Worm (Caenorhabditis elegans) whole organism, L4 larva: Measurements from ENCODE around the gene Y45G5AM.6.
A peak's percentile ranks its signal among the peaks of the same experiment; 100 is the strongest.

ENCODE experiments used
- F26F4.8 ChIP-seq: fragments of 200-800 bp; sonication (Bioruptor generic); conservative IDR thresholded peaks from 2 replicates; pipeline ENCODE4 v1.3.6; 2022; ENCODE audit warnings: missing genetic modification characterization, missing compliant biosample characterization
- F44E2.7 ChIP-seq: fragments of 200-800 bp; sonication (Bioruptor generic); IDR thresholded peaks from 2 replicates; pipeline ENCODE4 v2.1.2; 2022; ENCODE audit warnings: missing genetic modification characterization, missing compliant biosample characterization
- F49E8.2 ChIP-seq: sonication (generic microtip); optimal IDR thresholded peaks from 2 replicates; lab custom pipeline; 2016; ENCODE audit warnings: missing compliant biosample characterization, mild to moderate bottlenecking, missing genetic modification characterization, borderline replicate concordance
- Y105C5A.15 ChIP-seq: fragments of 200-800 bp; sonication (Bioruptor generic); IDR thresholded peaks from 2 replicates; pipeline ENCODE4 v1.3.6; 2022; ENCODE audit warnings: missing genetic modification characterization, missing compliant biosample characterization
- Y48G9A.11 ChIP-seq: fragments of 200-800 bp; sonication (Bioruptor generic); IDR thresholded peaks from 2 replicates; pipeline ENCODE4 v1.3.6; 2022; ENCODE audit warnings: missing genetic modification reagents, missing genetic modification characterization, missing compliant biosample characterization
- ZK337.2 ChIP-seq: fragments of 200-800 bp; sonication (Bioruptor generic); IDR thresholded peaks from 2 replicates; pipeline ENCODE4 v1.3.6; 2022; ENCODE audit warnings: missing genetic modification reagents, missing genetic modification characterization, missing compliant biosample characterization
- ZK546.5 ChIP-seq, 2 experiments: sonication (generic microtip); optimal IDR thresholded peaks; 2 replicates each; lab custom pipeline; 2017; ENCODE audit warnings: missing biosample characterization in 2 of 2, missing genetic modification characterization in 2 of 2
- arid-1 ChIP-seq: fragments of 200-800 bp; sonication (Bioruptor generic); conservative IDR thresholded peaks from 2 replicates; pipeline ENCODE4 v1.3.6; 2022; ENCODE audit warnings: missing genetic modification reagents, missing genetic modification characterization, missing compliant biosample characterization
- ceh-28 ChIP-seq: fragments of 150-350 bp; optimal IDR thresholded peaks from 2 replicates; lab custom pipeline; 2014; ENCODE audit warnings: missing biosample characterization, missing genetic modification reagents, missing genetic modification characterization
- ceh-32 ChIP-seq: sonication (generic microtip); optimal IDR thresholded peaks from 2 replicates; lab custom pipeline; 2016; ENCODE audit warnings: mild to moderate bottlenecking, missing genetic modification characterization, missing compliant biosample characterization; ENCODE audit not compliant: poor library complexity
- daf-12 ChIP-seq: fragments of 150-350 bp; optimal IDR thresholded peaks from 2 replicates; lab custom pipeline; 2014; ENCODE audit warnings: missing biosample characterization, missing genetic modification reagents, missing genetic modification characterization
- daf-16 ChIP-seq, 3 experiments: sonication (generic microtip); optimal IDR thresholded peaks; 2 replicates each; lab custom pipeline; 2016 to 2017; ENCODE audit warnings: missing genetic modification characterization in 3 of 3, missing genetic modification reagents in 3 of 3, mild to moderate bottlenecking in 2 of 3, missing compliant biosample characterization in 2 of 3, missing biosample characterization in 1 of 3, moderate library complexity in 1 of 3
- dmd-6 ChIP-seq: fragments of 200-800 bp; sonication (Bioruptor generic); IDR thresholded peaks from 2 replicates; pipeline ENCODE4 v1.3.6; 2022; ENCODE audit warnings: missing genetic modification reagents, missing genetic modification characterization, missing compliant biosample characterization
- dve-1 ChIP-seq: sonication (generic microtip); optimal IDR thresholded peaks from 2 replicates; lab custom pipeline; 2017; ENCODE audit warnings: antibody characterized with exemption, mild to moderate bottlenecking, missing genetic modification characterization, missing compliant biosample characterization; ENCODE audit not compliant: insufficient read depth
- fkh-10 ChIP-seq: fragments of 150-350 bp; optimal IDR thresholded peaks from 2 replicates; lab custom pipeline; 2014; ENCODE audit warnings: missing biosample characterization, missing genetic modification reagents, missing genetic modification characterization
- hif-1 ChIP-seq, 2 experiments: sonication (generic microtip); optimal IDR thresholded peaks; 2 replicates each; lab custom pipeline; 2016 to 2017; ENCODE audit warnings: missing compliant biosample characterization in 2 of 2, missing genetic modification characterization in 2 of 2, missing genetic modification reagents in 2 of 2, missing genotype in 2 of 2, mild to moderate bottlenecking in 1 of 2
- hlh-30 ChIP-seq: sonication (generic microtip); optimal IDR thresholded peaks from 2 replicates; lab custom pipeline; 2017; ENCODE audit warnings: antibody characterized with exemption, mild to moderate bottlenecking, missing genetic modification characterization, missing compliant biosample characterization; ENCODE audit not compliant: insufficient read depth
- lin-1 ChIP-seq: fragments of 200-800 bp; sonication (Bioruptor generic); IDR thresholded peaks from 2 replicates; pipeline ENCODE4 v1.3.6; 2022; ENCODE audit warnings: missing genetic modification reagents, missing genetic modification characterization, missing compliant biosample characterization
- lin-13 ChIP-seq: fragments of 150-350 bp; optimal IDR thresholded peaks from 2 replicates; lab custom pipeline; 2014; ENCODE audit warnings: missing biosample characterization, missing genetic modification reagents, missing genetic modification characterization
- lin-29 ChIP-seq: fragments of 200-800 bp; sonication (Bioruptor generic); IDR thresholded peaks from 2 replicates; pipeline ENCODE4 v1.3.6; 2022; ENCODE audit warnings: missing genetic modification reagents, missing genetic modification characterization, missing compliant biosample characterization
- lin-38 ChIP-seq: fragments of 200-800 bp; sonication (Bioruptor generic); IDR thresholded peaks from 2 replicates; pipeline ENCODE4 v1.3.6; 2022; ENCODE audit warnings: missing genetic modification reagents, missing genetic modification characterization, missing compliant biosample characterization
- madf-5 ChIP-seq, 2 experiments: fragments of 200-800 bp; sonication (Bioruptor generic); IDR thresholded peaks; 2 replicates each; pipeline ENCODE4 v1.3.6; 2022; ENCODE audit warnings: missing compliant biosample characterization in 2 of 2, missing genetic modification characterization in 2 of 2
- mdl-1 ChIP-seq, 2 experiments: fragments of 150-350 bp in 1 of 2; sonication (generic microtip) in 1 of 2; optimal IDR thresholded peaks; 2 replicates each; lab custom pipeline; 2014 to 2017; ENCODE audit warnings: missing biosample characterization in 2 of 2, missing genetic modification characterization in 2 of 2
- mdt-29 ChIP-seq: fragments of 200-800 bp; sonication (Bioruptor generic); IDR thresholded peaks from 2 replicates; pipeline ENCODE4 v1.3.6; 2022; ENCODE audit warnings: missing genetic modification reagents, missing genetic modification characterization, missing compliant biosample characterization
- mep-1 ChIP-seq: fragments of 150-350 bp; sonication (generic microtip); optimal IDR thresholded peaks from 3 replicates; lab custom pipeline; 2014; ENCODE audit warnings: missing biosample characterization, missing genetic modification characterization
- mxl-3 ChIP-seq: fragments of 200-800 bp; sonication (Bioruptor generic); optimal IDR thresholded peaks from 2 replicates; lab custom pipeline; 2018; ENCODE audit warnings: mild to moderate bottlenecking, missing genetic modification characterization, missing compliant biosample characterization
- nhr-28 ChIP-seq: fragments of 150-350 bp; optimal IDR thresholded peaks from 2 replicates; lab custom pipeline; 2014; ENCODE audit warnings: missing biosample characterization, missing genetic modification characterization
- pha-4 ChIP-seq, 2 experiments: fragments of 150-350 bp in 1 of 2; fragments of 200-800 bp in 1 of 2; sonication (Bioruptor generic) in 1 of 2; IDR thresholded peaks in 1 of 2; optimal IDR thresholded peaks in 1 of 2; 2 replicates each; pipeline versions ENCODE4 v1.3.6 to Lab custom; 2014 to 2022; ENCODE audit warnings: missing genetic modification characterization in 2 of 2, missing genetic modification reagents in 2 of 2, missing biosample characterization in 1 of 2, missing compliant biosample characterization in 1 of 2
- pqm-1 ChIP-seq: sonication (generic microtip); optimal IDR thresholded peaks from 2 replicates; lab custom pipeline; 2017; ENCODE audit warnings: missing biosample characterization, missing genetic modification characterization
- rbr-2 ChIP-seq: sonication (generic microtip); optimal IDR thresholded peaks from 2 replicates; lab custom pipeline; 2016; ENCODE audit warnings: missing genotype, missing genetic modification characterization, missing compliant biosample characterization
- sdz-12 ChIP-seq: fragments of 200-800 bp; sonication (Bioruptor generic); optimal IDR thresholded peaks from 2 replicates; lab custom pipeline; 2018; ENCODE audit warnings: mild to moderate bottlenecking, missing genetic modification characterization, missing compliant biosample characterization
- skn-1 ChIP-seq: fragments of 150-350 bp; optimal IDR thresholded peaks from 2 replicates; lab custom pipeline; 2014; ENCODE audit warnings: missing biosample characterization, missing genetic modification characterization
- snpc-1.2 ChIP-seq: fragments of 200-800 bp; sonication (Bioruptor generic); IDR thresholded peaks from 2 replicates; pipeline ENCODE4 v1.3.6; 2022; ENCODE audit warnings: missing genetic modification reagents, missing genetic modification characterization, missing compliant biosample characterization
- snpc-4 ChIP-seq: fragments of 150-350 bp; optimal IDR thresholded peaks from 2 replicates; lab custom pipeline; 2014; ENCODE audit warnings: missing biosample characterization, missing genetic modification characterization
- tra-1 ChIP-seq: fragments of 200-800 bp; sonication (Bioruptor generic); IDR thresholded peaks from 2 replicates; pipeline ENCODE4 v1.3.6; 2022; ENCODE audit warnings: missing genetic modification reagents, missing genetic modification characterization, missing compliant biosample characterization
- unc-62 ChIP-seq, 3 experiments: fragments of 150-350 bp in 1 of 3; sonication (generic microtip); optimal IDR thresholded peaks in 2 of 3; peaks in 1 of 3; 1 replicate in 1 of 3; 2 replicates in 2 of 3; lab custom pipeline; 2014 to 2017; ENCODE audit warnings: missing biosample characterization in 3 of 3, missing genetic modification characterization in 3 of 3, missing genetic modification reagents in 3 of 3, missing genotype in 1 of 3
- zfp-2 ChIP-seq: sonication (generic microtip); optimal IDR thresholded peaks from 2 replicates; lab custom pipeline; 2016; ENCODE audit warnings: mild to moderate bottlenecking, missing genetic modification characterization, missing compliant biosample characterization
- zfp-3 ChIP-seq: fragments of 200-800 bp; sonication (Bioruptor generic); conservative IDR thresholded peaks from 2 replicates; pipeline ENCODE4 v1.3.6; 2022; ENCODE audit warnings: missing genetic modification reagents, missing genetic modification characterization, missing compliant biosample characterization
- zip-11 ChIP-seq: fragments of 200-800 bp; sonication (Bioruptor generic); IDR thresholded peaks from 2 replicates; pipeline ENCODE4 v1.3.6; 2022; ENCODE audit warnings: missing genetic modification characterization, missing compliant biosample characterization
- zip-2 ChIP-seq: fragments of 150-350 bp; optimal IDR thresholded peaks from 2 replicates; lab custom pipeline; 2014; ENCODE audit warnings: missing biosample characterization, missing genetic modification characterization
- ztf-7 ChIP-seq: fragments of 150-350 bp; optimal IDR thresholded peaks from 2 replicates; lab custom pipeline; 2014; ENCODE audit warnings: missing biosample characterization, missing genetic modification characterization

Gene Y45G5AM.6

DNA sequence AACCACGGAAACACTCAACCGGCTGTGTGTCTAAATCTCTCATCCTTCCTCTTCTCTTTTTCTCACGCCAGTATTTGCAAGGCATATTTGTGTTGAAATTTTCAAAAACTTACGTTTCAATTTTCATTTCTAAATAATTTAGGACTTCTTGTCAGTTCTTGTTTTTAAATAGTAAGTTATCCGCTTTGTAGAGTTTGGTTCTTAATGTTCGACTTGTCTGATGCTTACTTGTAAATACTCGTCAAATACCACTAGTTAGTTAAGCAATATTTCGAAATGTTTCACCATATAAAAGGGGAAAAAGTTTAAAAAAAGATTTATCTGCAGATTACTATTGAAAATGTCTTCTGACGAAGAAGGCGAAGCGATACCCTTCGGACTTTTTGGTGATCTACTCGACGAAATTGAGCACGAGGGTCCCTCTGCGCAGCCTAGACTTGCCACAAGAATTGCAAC, 12.4 kb upstream of the Y45G5AM.6 start, which contains the start of gene Y45G5AM.3:
Gene Y45G5AM.3 (plus strand): TSS at position 51 of the 456 bp plus-strand sequence.
- no peak for TF ChIP-seq dmd-6 (GFP tag; lab: Robert Waterston, UW)
- TF ChIP-seq daf-16 (GFP tag; optimal IDR thresholded peaks at IDR 0.05; lab: Kevin White, UChicago), result no peak
- peak; percentile 30 for TF ChIP-seq daf-16 (tag; optimal IDR thresholded peaks at IDR 0.05; lab: Kevin White, UChicago)
- no peak for TF ChIP-seq pha-4 (GFP tag; IDR thresholded peaks at IDR 0.05; lab: Robert Waterston, UW)
- TF ChIP-seq pha-4 (tag; optimal IDR thresholded peaks at IDR 0.05; lab: Kevin White, UChicago), result peak; percentile 8
- TF ChIP-seq hif-1 (tag; optimal IDR thresholded peaks at IDR 0.05; lab: Kevin White, UChicago), result peak in 1 of 2 experiments; percentile 21
- no peak for TF ChIP-seq lin-29 (GFP tag; lab: Robert Waterston, UW)
- peak; percentile 96 for TF ChIP-seq zip-2 (tag; lab: Kevin White, UChicago)
- no peak for TF ChIP-seq lin-13 (GFP tag; lab: Kevin White, UChicago)
- no peak for TF ChIP-seq ceh-28 (tag; lab: Kevin White, UChicago)
- TF ChIP-seq pqm-1 (tag; lab: Kevin White, UChicago), result peak; percentile 7
- no peak for TF ChIP-seq dve-1 (tag; lab: Kevin White, UChicago)

DNA sequence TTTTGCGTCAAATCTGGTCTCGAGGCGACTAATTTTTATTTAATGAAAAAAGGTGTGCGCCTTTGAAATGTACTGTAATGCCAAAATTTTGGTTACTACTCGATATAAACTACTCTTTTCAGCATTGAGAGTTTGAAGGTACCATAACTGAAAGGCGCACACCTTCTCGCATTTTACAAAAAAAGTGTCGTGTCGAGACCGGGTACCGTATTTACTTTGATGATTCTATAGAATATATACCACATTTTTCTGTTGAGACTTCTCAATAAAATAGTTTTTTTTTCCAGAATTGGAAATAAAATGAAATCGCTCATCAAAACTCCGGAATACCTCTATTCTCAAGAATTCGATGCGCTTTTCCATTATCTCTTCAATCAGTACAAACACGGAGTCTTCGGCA, 10.8 kb upstream of the Y45G5AM.6 start, which contains the start of gene Y45G5AM.4:
Gene Y45G5AM.4 (plus strand): TSS at position 301 of the 400 bp plus-strand sequence.
- TF ChIP-seq nhr-28 (tag; lab: Kevin White, UChicago) (no peak), Y105C5A.15 (GFP tag; lab: Robert Waterston, UW) (no peak), F26F4.8 (no peak), lin-38 (GFP tag; lab: Robert Waterston, UW) (no peak), madf-5 (GFP tag; IDR thresholded peaks at IDR 0.05; lab: Robert Waterston, UW) (no peak), snpc-4 (tag; lab: Kevin White, UChicago) (no peak), mep-1 (tag; lab: Kevin White, UChicago) (no peak), ceh-32 (no peak), snpc-1.2 (GFP tag; lab: Robert Waterston, UW) (no peak), ZK337.2 (GFP tag; lab: Robert Waterston, UW) (no peak), hlh-30 (tag; lab: Kevin White, UChicago) (no peak), skn-1 (tag; lab: Kevin White, UChicago) (no peak), fkh-10 (GFP tag; lab: Kevin White, UChicago) (no peak), daf-16 (GFP tag; optimal IDR thresholded peaks at IDR 0.05; lab: Kevin White, UChicago) (no peak), daf-16 (tag; optimal IDR thresholded peaks at IDR 0.05; lab: Kevin White, UChicago) (no peak), F49E8.2 (tag; lab: Kevin White, UChicago) (no peak), zfp-3 (GFP tag; lab: Robert Waterston, UW) (no peak), dmd-6 (GFP tag; lab: Robert Waterston, UW) (no peak)

ce11 chrV:4160086-4160485, 8.0 kb upstream of the Y45G5AM.6 start, which contains the start of gene Y45G5AM.5:
TSS of gene Y45G5AM.5 (plus strand) at chrV:4160386.
- no peak for TF ChIP-seq ztf-7 (tag; lab: Kevin White, UChicago)
- no peak for TF ChIP-seq zip-2 (tag; lab: Kevin White, UChicago)
- TF ChIP-seq sdz-12 (GFP tag; lab: Kevin White, UChicago), result no peak
- peak in 1 of 2 experiments; percentile 27 for TF ChIP-seq unc-62 (GFP tag; optimal IDR thresholded peaks at IDR 0.05 in 1 of 2; lab: Kevin White, UChicago)
- no peak for TF ChIP-seq unc-62 (tag; optimal IDR thresholded peaks at IDR 0.05; lab: Kevin White, UChicago)

- TF ChIP-seq unc-62 (GFP tag; optimal IDR thresholded peaks at IDR 0.05 in 1 of 2; lab: Kevin White, UChicago) (peak in 1 of 2 experiments; percentile 72), unc-62 (tag; optimal IDR thresholded peaks at IDR 0.05; lab: Kevin White, UChicago) (no peak), F44E2.7 (no peak), arid-1 (no peak), ZK546.5 (tag; optimal IDR thresholded peaks at IDR 0.05; lab: Kevin White, UChicago) (no peak), madf-5 (GFP tag; IDR thresholded peaks at IDR 0.05; lab: Robert Waterston, UW) (no peak), mdl-1 (tag; optimal IDR thresholded peaks at IDR 0.05; lab: Kevin White, UChicago) (no peak), tra-1 (GFP tag; lab: Robert Waterston, UW) (no peak), sdz-12 (GFP tag; lab: Kevin White, UChicago) (no peak), Y48G9A.11 (GFP tag; lab: Robert Waterston, UW) (no peak), daf-16 (GFP tag; optimal IDR thresholded peaks at IDR 0.05; lab: Kevin White, UChicago) (peak in 1 of 2 experiments; percentile 40), daf-16 (tag; optimal IDR thresholded peaks at IDR 0.05; lab: Kevin White, UChicago) (no peak), zip-2 (tag; lab: Kevin White, UChicago) (no peak), mxl-3 (GFP tag; lab: Kevin White, UChicago) (peak; percentile 13), zfp-2 (tag; lab: Kevin White, UChicago) (no peak), mdt-29 (GFP tag; lab: Robert Waterston, UW) (no peak), nhr-28 (tag; lab: Kevin White, UChicago) (peak; percentile 32), lin-1 (GFP tag; lab: Robert Waterston, UW) (no peak), rbr-2 (tag; lab: Kevin White, UChicago) (no peak), zip-11 (GFP tag; lab: Robert Waterston, UW) (no peak), lin-38 (GFP tag; lab: Robert Waterston, UW) (no peak), daf-12 (no peak)
Observed at ce11 chrV:4157291-4157690, 5.2 kb upstream of the Y45G5AM.6 start.
